Worm (Caenorhabditis elegans) whole organism, young adult: ENCODE data around the gene Y25C1A.8.

Experiments used
- B0035.1 ChIP-seq: sonication (generic microtip); optimal IDR thresholded peaks from 2 replicates; lab custom pipeline; 2016; ENCODE audit warnings: missing genetic modification characterization, mild to moderate bottlenecking, missing compliant biosample characterization, missing genotype, missing genetic modification reagents
- C17E4.6 ChIP-seq: fragments of 200-800 bp; sonication (Bioruptor generic); IDR thresholded peaks from 2 replicates; pipeline ENCODE4 v1.3.6; 2022; ENCODE audit warnings: missing genetic modification reagents, missing genetic modification characterization, missing compliant biosample characterization
- F10E7.11 ChIP-seq: sonication (generic microtip); optimal IDR thresholded peaks from 2 replicates; lab custom pipeline; 2017; ENCODE audit warnings: mild to moderate bottlenecking, missing genetic modification characterization, moderate library complexity, missing compliant biosample characterization
- F39B2.1 ChIP-seq: fragments of 200-800 bp; sonication (Bioruptor generic); IDR thresholded peaks from 2 replicates; pipeline ENCODE4 v1.3.6; 2022; ENCODE audit warnings: missing genetic modification reagents, missing genetic modification characterization, missing compliant biosample characterization
- F49E8.2 ChIP-seq: sonication (generic microtip); optimal IDR thresholded peaks from 3 replicates; lab custom pipeline; 2017; ENCODE audit warnings: missing genetic modification characterization, mild to moderate bottlenecking, missing compliant biosample characterization, antibody characterized with exemption, moderate library complexity; ENCODE audit not compliant: insufficient read depth
- F57A8.1 ChIP-seq: fragments of 200-800 bp; sonication (Bioruptor generic); optimal IDR thresholded peaks from 2 replicates; lab custom pipeline; 2018; ENCODE audit warnings: mild to moderate bottlenecking, missing genetic modification characterization, moderate library complexity, missing compliant biosample characterization
- K11D2.4 ChIP-seq: fragments of 200-800 bp; sonication (Bioruptor generic); IDR thresholded peaks from 2 replicates; pipeline ENCODE4 v1.3.6; 2022; ENCODE audit warnings: missing genetic modification reagents, missing genetic modification characterization, missing compliant biosample characterization
- Y53F4B.3 ChIP-seq: fragments of 200-800 bp; sonication (Bioruptor generic); IDR thresholded peaks from 2 replicates; pipeline ENCODE4 v1.3.6; 2022; ENCODE audit warnings: missing genetic modification reagents, missing genetic modification characterization, missing compliant biosample characterization
- Y67H2A.10 ChIP-seq: fragments of 200-800 bp; sonication (Bioruptor generic); conservative IDR thresholded peaks from 2 replicates; pipeline ENCODE4 v1.3.6; 2022; ENCODE audit warnings: missing genetic modification reagents, missing genetic modification characterization, missing compliant biosample characterization
- attf-5 ChIP-seq: fragments of 200-800 bp; sonication (Bioruptor generic); optimal IDR thresholded peaks from 2 replicates; lab custom pipeline; 2018; ENCODE audit warnings: mild to moderate bottlenecking, missing genetic modification characterization, missing compliant biosample characterization
- attf-6 ChIP-seq: fragments of 200-800 bp; sonication (Bioruptor generic); IDR thresholded peaks from 2 replicates; pipeline ENCODE4 v1.3.6; 2022; ENCODE audit warnings: missing genetic modification reagents, missing genetic modification characterization, missing compliant biosample characterization
- cebp-1 ChIP-seq, 2 experiments: fragments of 200-800 bp in 1 of 2; sonication (Bioruptor generic) in 1 of 2; sonication (generic microtip) in 1 of 2; IDR thresholded peaks in 1 of 2; optimal IDR thresholded peaks in 1 of 2; 2 replicates each; pipeline versions ENCODE4 v1.3.6 to Lab custom; 2017 to 2022; ENCODE audit warnings: missing compliant biosample characterization in 2 of 2, missing genetic modification characterization in 2 of 2, mild to moderate bottlenecking in 1 of 2, missing genetic modification reagents in 1 of 2, moderate library complexity in 1 of 2
- ceh-27 ChIP-seq: fragments of 200-800 bp; sonication (Bioruptor generic); optimal IDR thresholded peaks from 2 replicates; lab custom pipeline; 2018; ENCODE audit warnings: mild to moderate bottlenecking, missing genetic modification characterization, moderate library complexity, missing compliant biosample characterization
- ceh-91 ChIP-seq: fragments of 200-800 bp; sonication (Bioruptor generic); IDR thresholded peaks from 2 replicates; pipeline ENCODE4 v1.3.6; 2022; ENCODE audit warnings: missing genetic modification reagents, missing genetic modification characterization, missing compliant biosample characterization
- chd-7 ChIP-seq: sonication (generic microtip); optimal IDR thresholded peaks from 2 replicates; lab custom pipeline; 2016; ENCODE audit warnings: mild to moderate bottlenecking, missing genetic modification characterization, moderate library complexity, missing compliant biosample characterization
- egl-18 ChIP-seq: fragments of 200-800 bp; sonication (Bioruptor generic); IDR thresholded peaks from 2 replicates; pipeline ENCODE4 v1.3.6; 2022; ENCODE audit warnings: missing genetic modification reagents, missing genetic modification characterization, missing compliant biosample characterization
- egl-44 ChIP-seq: fragments of 200-800 bp; sonication (Bioruptor generic); IDR thresholded peaks from 2 replicates; pipeline ENCODE4 v1.3.6; 2022; ENCODE audit warnings: missing genetic modification reagents, missing genetic modification characterization, missing compliant biosample characterization
- egrh-3 ChIP-seq: fragments of 200-800 bp; sonication (Bioruptor generic); IDR thresholded peaks from 2 replicates; pipeline ENCODE4 v1.3.6; 2022; ENCODE audit warnings: missing genetic modification reagents, missing genetic modification characterization, missing compliant biosample characterization
- ets-4 ChIP-seq: fragments of 200-800 bp; sonication (Bioruptor generic); optimal IDR thresholded peaks from 2 replicates; lab custom pipeline; 2018; ENCODE audit warnings: mild to moderate bottlenecking, missing genetic modification characterization, missing compliant biosample characterization
- gei-17 ChIP-seq: fragments of 200-800 bp; sonication (Bioruptor generic); optimal IDR thresholded peaks from 2 replicates; lab custom pipeline; 2018; ENCODE audit warnings: mild to moderate bottlenecking, missing genetic modification characterization, missing compliant biosample characterization
- him-1 ChIP-seq: sonication (generic microtip); optimal IDR thresholded peaks from 2 replicates; lab custom pipeline; 2016; ENCODE audit warnings: missing genotype, missing genetic modification reagents, missing genetic modification characterization, missing compliant biosample characterization
- hlh-26 ChIP-seq: fragments of 200-800 bp; sonication (Bioruptor generic); conservative IDR thresholded peaks from 2 replicates; pipeline ENCODE4 v1.3.6; 2022; ENCODE audit warnings: missing genetic modification reagents, missing genetic modification characterization, missing compliant biosample characterization
- lag-1 ChIP-seq: fragments of 200-800 bp; sonication (Bioruptor generic); IDR thresholded peaks from 2 replicates; pipeline ENCODE4 v1.3.6; 2022; ENCODE audit warnings: missing genetic modification reagents, missing genetic modification characterization, missing compliant biosample characterization
- let-526 ChIP-seq: fragments of 200-800 bp; sonication (Bioruptor generic); IDR thresholded peaks from 2 replicates; pipeline ENCODE4 v1.3.6; 2022; ENCODE audit warnings: missing genetic modification reagents, missing genetic modification characterization, missing compliant biosample characterization
- lin-26 ChIP-seq: fragments of 200-800 bp; sonication (Bioruptor generic); IDR thresholded peaks from 2 replicates; pipeline ENCODE4 v1.3.6; 2022; ENCODE audit warnings: missing genetic modification reagents, missing genetic modification characterization, missing compliant biosample characterization
- lin-35 ChIP-seq, 3 experiments: fragments of 150-350 bp in 2 of 3; sonication (generic microtip) in 1 of 3; optimal IDR thresholded peaks; 2 replicates each; lab custom pipeline; 2014 to 2018; ENCODE audit warnings: missing biosample characterization in 3 of 3, missing genetic modification characterization in 3 of 3, missing genetic modification reagents in 3 of 3
- lin-54 ChIP-seq: fragments of 200-800 bp; sonication (Bioruptor generic); optimal IDR thresholded peaks from 2 replicates; lab custom pipeline; 2018; ENCODE audit warnings: mild to moderate bottlenecking, missing genetic modification characterization, missing compliant biosample characterization
- madf-8 ChIP-seq: fragments of 200-800 bp; sonication (Bioruptor generic); conservative IDR thresholded peaks from 2 replicates; pipeline ENCODE4 v1.3.6; 2022; ENCODE audit warnings: missing genetic modification reagents, missing genetic modification characterization, missing compliant biosample characterization
- mcd-1 ChIP-seq: fragments of 200-800 bp; sonication (Bioruptor generic); IDR thresholded peaks from 2 replicates; pipeline ENCODE4 v1.3.6; 2022; ENCODE audit warnings: missing genetic modification reagents, missing genetic modification characterization, missing compliant biosample characterization
- mxl-1 ChIP-seq: sonication (generic microtip); optimal IDR thresholded peaks from 2 replicates; lab custom pipeline; 2016; ENCODE audit warnings: missing genetic modification characterization, missing compliant biosample characterization
- nfya-2 ChIP-seq: fragments of 200-800 bp; sonication (Bioruptor generic); IDR thresholded peaks from 2 replicates; pipeline ENCODE4 v1.3.6; 2022; ENCODE audit warnings: missing genetic modification reagents, missing genetic modification characterization, missing compliant biosample characterization
- nhr-80 ChIP-seq: sonication (generic microtip); optimal IDR thresholded peaks from 2 replicates; lab custom pipeline; 2016; ENCODE audit warnings: missing genetic modification characterization, missing compliant biosample characterization
- pbrm-1 ChIP-seq: fragments of 200-800 bp; sonication (Bioruptor generic); IDR thresholded peaks from 2 replicates; pipeline ENCODE4 v1.3.6; 2022; ENCODE audit warnings: missing genetic modification reagents, missing genetic modification characterization, missing compliant biosample characterization
- rcor-1 ChIP-seq: fragments of 200-800 bp; sonication (Bioruptor generic); IDR thresholded peaks from 2 replicates; pipeline ENCODE4 v1.3.6; 2022; ENCODE audit warnings: missing genetic modification reagents, missing genetic modification characterization, missing compliant biosample characterization
- repo-1 ChIP-seq: sonication (generic microtip); optimal IDR thresholded peaks from 2 replicates; lab custom pipeline; 2017; ENCODE audit warnings: mild to moderate bottlenecking, missing genetic modification characterization, missing compliant biosample characterization
- sea-2 ChIP-seq: fragments of 200-800 bp; sonication (Bioruptor generic); IDR thresholded peaks from 2 replicates; pipeline ENCODE4 v1.3.6; 2022; ENCODE audit warnings: missing genetic modification characterization, missing compliant biosample characterization
- snpc-4 ChIP-seq, 5 experiments: fragments of 150-350 bp in 1 of 5; sonication (generic microtip) in 4 of 5; optimal IDR thresholded peaks; 2 replicates each; lab custom pipeline; 2014 to 2018; ENCODE audit warnings: missing genetic modification characterization in 5 of 5, missing biosample characterization in 3 of 5, antibody characterized with exemption in 2 of 5, mild to moderate bottlenecking in 2 of 5, missing compliant biosample characterization in 2 of 5, missing genotype in 2 of 5, moderate library complexity in 2 of 5, missing genetic modification reagents in 1 of 5
- sptf-2 ChIP-seq: fragments of 200-800 bp; sonication (Bioruptor generic); optimal IDR thresholded peaks from 2 replicates; lab custom pipeline; 2018; ENCODE audit warnings: mild to moderate bottlenecking, missing genetic modification characterization, missing compliant biosample characterization
- tbp1 ChIP-seq: fragments of 200-800 bp; sonication (Bioruptor generic); optimal IDR thresholded peaks from 2 replicates; lab custom pipeline; 2018; ENCODE audit warnings: mild to moderate bottlenecking, missing genetic modification characterization, missing compliant biosample characterization
- tlf-1 ChIP-seq: fragments of 200-800 bp; sonication (Bioruptor generic); optimal IDR thresholded peaks from 2 replicates; lab custom pipeline; 2018; ENCODE audit warnings: mild to moderate bottlenecking, missing genetic modification characterization, missing compliant biosample characterization
- unc-130 ChIP-seq: sonication (generic microtip); optimal IDR thresholded peaks from 2 replicates; lab custom pipeline; 2016; ENCODE audit warnings: missing genetic modification reagents, missing genetic modification characterization, missing compliant biosample characterization
- unc-62 ChIP-seq: fragments of 150-350 bp; optimal IDR thresholded peaks from 2 replicates; lab custom pipeline; 2014; ENCODE audit warnings: missing biosample characterization, missing genetic modification reagents, missing genetic modification characterization
- zfh-2 ChIP-seq: fragments of 200-800 bp; sonication (Bioruptor generic); conservative IDR thresholded peaks from 2 replicates; pipeline ENCODE4 v1.3.6; 2022; ENCODE audit warnings: missing genetic modification reagents, missing genetic modification characterization, missing compliant biosample characterization
- ztf-25 ChIP-seq: fragments of 200-800 bp; sonication (Bioruptor generic); IDR thresholded peaks from 2 replicates; pipeline ENCODE4 v1.3.6; 2022; ENCODE audit warnings: missing genetic modification reagents, missing genetic modification characterization, missing compliant biosample characterization
- ztf-26 ChIP-seq: sonication (generic microtip); optimal IDR thresholded peaks from 2 replicates; lab custom pipeline; 2017; ENCODE audit warnings: missing genetic modification characterization, missing compliant biosample characterization

Y25C1A.8 gene

DNA sequence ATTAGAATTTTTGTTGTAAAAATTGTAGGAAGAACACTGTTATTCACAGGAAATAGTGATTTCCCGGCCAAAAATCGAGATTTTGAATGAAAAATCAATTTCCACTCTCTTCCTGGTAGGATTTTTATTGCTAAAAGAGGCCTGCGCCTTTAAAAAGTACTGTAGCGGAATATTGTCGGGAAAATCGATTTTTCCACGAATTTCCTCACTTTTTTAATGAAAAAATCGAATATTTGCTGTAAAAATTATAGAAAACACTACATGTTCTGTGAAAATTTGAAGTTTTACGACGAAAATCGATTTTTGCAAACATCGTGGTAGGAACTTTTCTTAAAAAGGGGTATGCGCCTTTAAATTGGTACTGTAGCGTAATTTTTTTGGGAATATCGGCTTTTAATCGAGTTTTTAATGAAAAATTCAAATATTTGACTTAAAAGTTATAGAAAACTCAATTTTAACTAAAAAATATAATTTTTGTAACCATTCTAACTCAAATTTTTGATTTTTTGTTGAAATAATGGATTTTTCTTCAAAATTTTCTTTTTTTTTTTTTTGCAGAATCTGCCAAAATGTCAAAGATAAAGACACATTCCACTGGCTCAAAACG lies 20.4 kb downstream of the Y25C1A.8 start, which contains the start of gene lin-8 (continued):
- no peak for TF ChIP-seq rcor-1 (GFP tag; lab: Robert Waterston, UW)

- no peak for TF ChIP-seq Y53F4B.3 (GFP tag; lab: Robert Waterston, UW)
- no peak for TF ChIP-seq unc-62
- TF ChIP-seq sea-2, result no peak
- peak; percentile 37; the same call in 1 of the 2 replicates for TF ChIP-seq mcd-1 (GFP tag; lab: Robert Waterston, UW)
- no peak for TF ChIP-seq lin-35 (GFP tag; optimal IDR thresholded peaks at IDR 0.05; lab: Kevin White, UChicago)
- TF ChIP-seq ztf-25, result no peak
- no peak for TF ChIP-seq lin-26 (GFP tag; lab: Robert Waterston, UW)
- no peak for TF ChIP-seq unc-130
- TF ChIP-seq attf-5 (GFP tag; lab: Kevin White, UChicago), result peak; percentile 23
- no peak for TF ChIP-seq F49E8.2 (tag; lab: Kevin White, UChicago)
- TF ChIP-seq egl-44, result no peak
- 0 out of 2 replicates have a peak, but pooled peaks have one; percentile 21 for TF ChIP-seq madf-8
- no peak for TF ChIP-seq ets-4 (GFP tag; lab: Kevin White, UChicago)
- TF ChIP-seq hlh-26 (GFP tag; lab: Robert Waterston, UW), result no peak
- TF ChIP-seq tlf-1 (GFP tag; lab: Kevin White, UChicago), result no peak
- no peak for TF ChIP-seq F39B2.1 (GFP tag; lab: Robert Waterston, UW)
- TF ChIP-seq snpc-4 (GFP tag; optimal IDR thresholded peaks at IDR 0.05; lab: Kevin White, UChicago), result no peak
- no peak for TF ChIP-seq snpc-4 (tag; optimal IDR thresholded peaks at IDR 0.05; lab: Kevin White, UChicago)
- TF ChIP-seq ztf-26, result no peak
- TF ChIP-seq him-1, result no peak
- TF ChIP-seq gei-17 (GFP tag; lab: Kevin White, UChicago), result no peak
- no peak for TF ChIP-seq let-526
- TF ChIP-seq ceh-27, result peak; percentile 18
- no peak for TF ChIP-seq Y67H2A.10 (GFP tag; lab: Robert Waterston, UW)
- TF ChIP-seq mxl-1 (tag; lab: Kevin White, UChicago), result no peak
- TF ChIP-seq C17E4.6, result no peak
- peak; percentile 89 for TF ChIP-seq egrh-3 (GFP tag; lab: Robert Waterston, UW)
- TF ChIP-seq cebp-1 (GFP tag; IDR thresholded peaks at IDR 0.05; lab: Robert Waterston, UW), result no peak
- peak; percentile 52 for TF ChIP-seq cebp-1 (tag; optimal IDR thresholded peaks at IDR 0.05; lab: Kevin White, UChicago)
- no peak for TF ChIP-seq B0035.1
- 0 out of 2 replicates have a peak, but pooled peaks have one; percentile 29 for TF ChIP-seq egl-18
- no peak for TF ChIP-seq lin-54 (GFP tag; lab: Kevin White, UChicago)
- TF ChIP-seq sptf-2 (GFP tag; lab: Kevin White, UChicago), result no peak
- TF ChIP-seq attf-6 (GFP tag; lab: Robert Waterston, UW), result no peak
- TF ChIP-seq ceh-91, result no peak
- no peak for TF ChIP-seq nfya-2 (GFP tag; lab: Robert Waterston, UW)
- TF ChIP-seq F57A8.1, result no peak
- no peak for TF ChIP-seq K11D2.4 (GFP tag; lab: Robert Waterston, UW)
- no peak for TF ChIP-seq tbp1 (GFP tag; lab: Kevin White, UChicago)
- TF ChIP-seq chd-7, result no peak
- TF ChIP-seq lag-1 (GFP tag; lab: Robert Waterston, UW), result 0 out of 2 replicates have a peak, but pooled peaks have one; percentile 19
- no peak for TF ChIP-seq repo-1
- TF ChIP-seq pbrm-1 (GFP tag; lab: Robert Waterston, UW), result no peak
- peak; percentile 20 for TF ChIP-seq nhr-80 (tag; lab: Kevin White, UChicago)
- no peak for TF ChIP-seq F10E7.11
- peak; percentile 96 for TF ChIP-seq zfh-2 (GFP tag; lab: Robert Waterston, UW)
Measured at ce11 chrII:3055531-3055930, 21.2 kb downstream of the Y25C1A.8 start.
